Worm (Caenorhabditis elegans): Measurements from ENCODE around the gene vms-1.

ce11 chrIII:8098116-8098515 lies 9.8 kb downstream of the vms-1 start, which contains the start of gene K06H7.8:
- no peak for TF ChIP-seq W03F9.2 (tag; optimal IDR thresholded peaks at IDR 0.05)
- no peak for TF ChIP-seq him-1 (tag; optimal IDR thresholded peaks at IDR 0.05)
- TF ChIP-seq dao-5 (tag; optimal IDR thresholded peaks at IDR 0.05): no peak
